Worm (Caenorhabditis elegans) whole organism, L4 larva: ENCODE results near the gene C03B1.9.

Experiments used
- F44E2.7 ChIP-seq: fragments of 200-800 bp; sonication (Bioruptor generic); IDR thresholded peaks from 2 replicates; pipeline ENCODE4 v2.1.2; 2022; ENCODE audit warnings: missing genetic modification characterization, missing compliant biosample characterization
- T26A8.4 ChIP-seq: fragments of 200-800 bp; sonication (Bioruptor generic); IDR thresholded peaks from 2 replicates; pipeline ENCODE4 v1.3.6; 2022; ENCODE audit warnings: missing genetic modification characterization, missing compliant biosample characterization
- aly-2 ChIP-seq: sonication (generic microtip); optimal IDR thresholded peaks from 2 replicates; lab custom pipeline; 2018; ENCODE audit warnings: missing biosample characterization, missing genetic modification characterization
- dpl-1 ChIP-seq: fragments of 150-350 bp; optimal IDR thresholded peaks from 2 replicates; lab custom pipeline; 2014; ENCODE audit warnings: missing biosample characterization, missing genetic modification reagents, missing genetic modification characterization

- TF ChIP-seq F44E2.7 (GFP tag; lab: Robert Waterston, UW) (no peak), T26A8.4 (no peak), aly-2 (tag; lab: Kevin White, UChicago) (no peak), dpl-1 (no peak)
Measured at ce11 chrX:6311391-6311790, 35.5 kb downstream of the C03B1.9 start, which contains the start of gene npr-38.
